Worm (Caenorhabditis elegans): Measurements from ENCODE around the gene Y51A2B.16.

DNA sequence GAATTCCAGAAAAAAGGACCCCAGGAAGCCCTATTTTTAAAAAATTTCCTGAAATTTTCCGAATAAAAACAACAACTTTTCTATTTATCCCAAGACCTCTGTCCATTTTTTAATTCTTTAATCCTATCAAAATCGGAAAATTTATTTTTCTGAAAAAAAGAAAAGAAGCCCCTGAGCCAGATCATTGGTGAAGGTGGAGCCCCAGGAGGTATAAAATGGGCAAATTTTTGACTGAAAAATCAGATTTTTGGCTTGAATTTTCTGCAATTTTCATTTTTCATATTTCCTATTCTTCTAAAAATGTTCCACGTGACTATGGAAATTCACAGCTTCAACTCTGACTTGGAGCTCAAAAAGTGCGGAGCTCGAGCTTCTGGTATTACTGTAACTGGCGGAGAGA is 18.9 kb downstream of the Y51A2B.16 start, which contains the start of gene Y51A2B.8:
- TF ChIP-seq nhr-48 (tag; optimal IDR thresholded peaks at IDR 0.05) (no peak), zag-1 (tag; optimal IDR thresholded peaks at IDR 0.05) (no peak), nhr-6 (tag; optimal IDR thresholded peaks at IDR 0.05) (no peak)
